Worm (Caenorhabditis elegans): ENCODE data around the gene str-33.

The str-33 gene

DNA sequence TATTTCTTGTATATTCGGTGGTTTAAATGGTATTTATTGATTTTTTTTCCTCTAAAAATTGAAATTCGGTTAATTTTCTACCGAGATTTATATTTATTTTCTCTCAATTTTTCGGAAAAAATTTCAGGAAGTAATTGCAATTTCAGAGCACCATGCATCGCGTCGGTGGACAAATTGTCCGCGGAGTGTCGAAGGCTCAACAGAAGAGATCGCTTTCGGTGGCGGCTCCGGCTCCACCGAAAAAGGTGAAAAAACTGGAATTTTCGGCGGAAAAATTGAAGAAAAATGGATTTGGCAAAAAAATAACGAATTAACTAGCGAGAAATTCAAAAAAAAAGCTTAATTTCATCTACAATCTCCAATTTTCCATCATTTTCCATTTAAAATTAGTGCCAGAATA is 29.5 kb upstream of the str-33 start, which contains the start of gene nuo-5:
Gene nuo-5 (plus strand): TSS at position 147 of the 400 bp plus-strand sequence.
- no peak for TF ChIP-seq eyg-1 (tag; optimal IDR thresholded peaks at IDR 0.05)
- no peak for TF ChIP-seq lim-6 (tag; optimal IDR thresholded peaks at IDR 0.05)
- TF ChIP-seq ceh-45 (GFP tag; IDR thresholded peaks at IDR 0.05) = no peak
- TF ChIP-seq fax-1 (tag; optimal IDR thresholded peaks at IDR 0.05) = no peak
- no peak for TF ChIP-seq ama-1 (optimal IDR thresholded peaks at IDR 0.05)
- TF ChIP-seq ref-2 (tag; optimal IDR thresholded peaks at IDR 0.05) = no peak
- TF ChIP-seq syd-9 (tag; optimal IDR thresholded peaks at IDR 0.05) = no peak
- no peak for TF ChIP-seq dmd-4 (tag; optimal IDR thresholded peaks at IDR 0.05; ENCODE audit: borderline replicate concordance)
- TF ChIP-seq ceh-6 (GFP tag; optimal IDR thresholded peaks at IDR 0.05) = no peak
- no peak for TF ChIP-seq odd-2 (tag; optimal IDR thresholded peaks at IDR 0.05)
- TF ChIP-seq lin-11 (tag; optimal IDR thresholded peaks at IDR 0.05) = no peak
- no peak for TF ChIP-seq hlh-6 (tag; optimal IDR thresholded peaks at IDR 0.05)
- no peak for TF ChIP-seq rnt-1 (tag; optimal IDR thresholded peaks at IDR 0.05)
- no peak for TF ChIP-seq Y22D7AL.16 (tag; optimal IDR thresholded peaks at IDR 0.05)

DNA sequence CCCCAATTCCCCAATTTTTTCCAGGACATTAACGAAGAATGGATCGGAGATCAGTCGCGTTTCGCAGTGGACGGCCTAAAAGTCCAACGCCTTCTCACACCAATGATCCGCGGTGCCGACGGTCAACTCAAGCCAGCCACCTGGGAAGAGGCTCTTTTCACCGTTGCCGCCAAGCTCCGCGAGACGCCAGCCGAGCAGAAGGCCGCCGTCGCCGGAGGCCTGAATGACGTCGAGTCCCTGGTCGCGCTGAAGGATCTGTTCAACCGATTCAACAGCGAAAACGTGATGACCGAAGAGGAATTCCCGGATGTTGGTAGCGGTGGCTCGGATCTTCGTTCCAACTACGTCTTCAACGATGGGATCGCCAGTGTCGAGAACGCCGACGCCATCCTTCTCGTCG is 25.5 kb upstream of the str-33 start:
- TF ChIP-seq elt-4 (tag; optimal IDR thresholded peaks at IDR 0.05) = peak; percentile 7
- no peak for TF ChIP-seq ceh-6 (GFP tag; optimal IDR thresholded peaks at IDR 0.05)

DNA sequence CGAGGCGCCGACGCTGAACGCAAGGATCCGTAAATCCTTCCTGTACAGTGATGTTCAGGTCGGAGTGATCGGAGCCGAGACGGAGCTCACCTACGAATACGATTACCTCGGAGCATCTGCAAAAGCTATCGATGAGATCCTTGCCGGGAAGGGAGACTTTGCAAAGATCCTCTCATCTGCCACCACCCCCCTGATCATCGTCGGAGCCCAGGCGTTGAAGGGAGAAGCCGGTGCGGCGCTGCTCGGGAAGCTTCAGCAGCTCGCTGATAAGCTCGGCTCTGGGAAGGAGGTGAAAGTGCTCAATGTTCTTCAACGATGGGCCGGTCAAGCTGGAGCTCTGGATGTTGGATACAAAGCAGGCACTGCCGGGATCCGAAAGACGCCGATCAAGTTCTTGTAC is 25.0 kb upstream of the str-33 start:
- TF ChIP-seq ceh-48 (tag; optimal IDR thresholded peaks at IDR 0.05) (no peak), C38D4.7 (GFP tag; optimal IDR thresholded peaks at IDR 0.05) (no peak), che-1 (tag; optimal IDR thresholded peaks at IDR 0.05) (no peak), ceh-19 (GFP tag; optimal IDR thresholded peaks at IDR 0.05) (no peak), pha-2 (tag; optimal IDR thresholded peaks at IDR 0.05) (no peak), ceh-18 (tag; optimal IDR thresholded peaks at IDR 0.05) (no peak), ref-2 (tag; optimal IDR thresholded peaks at IDR 0.05) (no peak), ceh-6 (GFP tag; optimal IDR thresholded peaks at IDR 0.05) (no peak), ceh-30 (tag; optimal IDR thresholded peaks at IDR 0.05) (no peak), hlh-15 (tag; optimal IDR thresholded peaks at IDR 0.05) (no peak), dve-1 (tag; optimal IDR thresholded peaks at IDR 0.05) (no peak), hlh-13 (GFP tag; optimal IDR thresholded peaks at IDR 0.05) (no peak), gmeb-2 (tag; optimal IDR thresholded peaks at IDR 0.05) (no peak), hlh-30 (tag; optimal IDR thresholded peaks at IDR 0.05; ENCODE audit: insufficient read depth) (no peak), unc-42 (tag; optimal IDR thresholded peaks at IDR 0.05) (no peak), madf-2 (tag; optimal IDR thresholded peaks at IDR 0.05) (no peak), ztf-16 (tag; optimal IDR thresholded peaks at IDR 0.05) (no peak), ahr-1 (tag; optimal IDR thresholded peaks at IDR 0.05) (no peak), ceh-45 (GFP tag; IDR thresholded peaks at IDR 0.05) (no peak), nhr-11 (tag; optimal IDR thresholded peaks at IDR 0.05) (no peak)

DNA sequence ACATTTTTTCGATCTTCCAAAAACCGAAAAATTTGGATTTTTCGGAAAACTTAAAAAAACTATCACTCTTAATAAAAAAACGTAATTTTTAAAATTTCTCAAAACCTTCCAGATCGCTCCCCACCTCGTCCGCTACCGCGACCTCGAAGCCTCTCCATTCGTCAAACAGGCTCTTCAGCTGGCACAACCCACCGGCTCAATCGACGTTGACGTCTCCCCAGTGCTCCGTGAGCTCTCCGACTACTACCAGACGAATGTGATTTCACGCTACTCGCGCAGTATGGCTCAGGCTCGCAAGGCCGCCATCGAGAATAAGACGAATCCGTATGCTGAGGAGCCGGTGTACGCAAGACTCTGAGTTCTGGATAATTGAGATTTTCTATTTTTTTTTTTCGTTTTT is 22.0 kb upstream of the str-33 start:
- TF ChIP-seq nfya-1 (tag; optimal IDR thresholded peaks at IDR 0.05) (no peak), mec-3 (tag; optimal IDR thresholded peaks at IDR 0.05; ENCODE audit: borderline replicate concordance) (no peak), dve-1 (tag; optimal IDR thresholded peaks at IDR 0.05) (no peak), K09A11.1 (tag; optimal IDR thresholded peaks at IDR 0.05; ENCODE audit: insufficient read depth) (no peak), ttx-3 (tag; optimal IDR thresholded peaks at IDR 0.05) (no peak), ceh-30 (tag; optimal IDR thresholded peaks at IDR 0.05) (no peak), elt-4 (tag; optimal IDR thresholded peaks at IDR 0.05) (no peak), sox-2 (GFP tag; IDR thresholded peaks at IDR 0.05) (no peak), hlh-6 (tag; optimal IDR thresholded peaks at IDR 0.05) (no peak), lin-11 (tag; optimal IDR thresholded peaks at IDR 0.05) (no peak), madf-2 (tag; optimal IDR thresholded peaks at IDR 0.05) (no peak), dmd-4 (tag; optimal IDR thresholded peaks at IDR 0.05; ENCODE audit: borderline replicate concordance) (no peak), odd-2 (tag; optimal IDR thresholded peaks at IDR 0.05) (no peak), pat-9 (tag; optimal IDR thresholded peaks at IDR 0.05) (no peak), ceh-45 (GFP tag; IDR thresholded peaks at IDR 0.05) (no peak), pha-4 (tag; optimal IDR thresholded peaks at IDR 0.05) (no peak)

Measured in whole organism, late embryonic.